Fruit fly (Drosophila melanogaster): ENCODE measurements around the gene Lim1.

Lim1 gene

dm6 chrX:8830087-8830486 is 24.5 kb upstream of the Lim1 start:
- TF ChIP-seq Hr4 (GFP tag; optimal IDR thresholded peaks at IDR 0.05) (no peak), CG32006 (GFP tag; optimal IDR thresholded peaks at IDR 0.05) (no peak), Eip78C (GFP tag) (peak; percentile 26), CG8319 (GFP tag; optimal IDR thresholded peaks at IDR 0.05) (no peak), CG6163 (GFP tag; IDR thresholded peaks at IDR 0.05) (0 out of 3 replicates have a peak, but pooled peaks have one; percentile 24), spab (GFP tag; optimal IDR thresholded peaks at IDR 0.05) (no peak), CG1621 (tag; optimal IDR thresholded peaks at IDR 0.05) (no peak), fd85E (GFP tag; optimal IDR thresholded peaks at IDR 0.05) (no peak), CG31627 (GFP tag; optimal IDR thresholded peaks at IDR 0.05) (no peak), vri (GFP tag; optimal IDR thresholded peaks at IDR 0.05) (no peak), Gug (GFP tag; IDR thresholded peaks at IDR 0.05) (no peak), Met (GFP tag; optimal IDR thresholded peaks at IDR 0.05) (no peak), eg (GFP tag; IDR thresholded peaks at IDR 0.05) (no peak), Sox14 (GFP tag; optimal IDR thresholded peaks at IDR 0.05) (no peak), CG10631 (GFP tag; optimal IDR thresholded peaks at IDR 0.05) (no peak), CG6276 (GFP tag; optimal IDR thresholded peaks at IDR 0.05) (no peak), achi (GFP tag; optimal IDR thresholded peaks at IDR 0.05) (no peak), topi (GFP tag; optimal IDR thresholded peaks at IDR 0.05) (no peak)

- TF ChIP-seq eg (GFP tag; IDR thresholded peaks at IDR 0.05) (no peak), CG16779 (tag; optimal IDR thresholded peaks at IDR 0.05) (no peak), CG7368 (GFP tag; optimal IDR thresholded peaks at IDR 0.05) (no peak), Hr4 (GFP tag; optimal IDR thresholded peaks at IDR 0.05) (no peak), Sox14 (GFP tag; optimal IDR thresholded peaks at IDR 0.05) (no peak), net (GFP tag; optimal IDR thresholded peaks at IDR 0.05) (no peak), pdm3 (GFP tag; optimal IDR thresholded peaks at IDR 0.05) (no peak), CG15336 (GFP tag; IDR thresholded peaks at IDR 0.05) (no peak), CG6276 (GFP tag; optimal IDR thresholded peaks at IDR 0.05) (no peak), Smox (GFP tag; optimal IDR thresholded peaks at IDR 0.05) (no peak), CG32006 (GFP tag; optimal IDR thresholded peaks at IDR 0.05) (no peak), CG3919 (GFP tag; optimal IDR thresholded peaks at IDR 0.05) (no peak), fd85E (GFP tag; optimal IDR thresholded peaks at IDR 0.05) (no peak), cyc (GFP tag; optimal IDR thresholded peaks at IDR 0.05) (no peak)
These were observed 23.8 kb upstream of the Lim1 start for dm6 chrX:8829396-8829795.

- TF ChIP-seq CG9139 (GFP tag; optimal IDR thresholded peaks at IDR 0.05), result peak; percentile 30
- TF ChIP-seq CG8119 (GFP tag; IDR thresholded peaks at IDR 0.05), result 0 out of 3 replicates have a peak, but pooled peaks have one; percentile 24
- no peak for TF ChIP-seq Sox102F (GFP tag; optimal IDR thresholded peaks at IDR 0.05)
- peak; percentile 29 to 38 for TF ChIP-seq ss (GFP tag; optimal IDR thresholded peaks at IDR 0.05)
- peak; percentile 15 for TF ChIP-seq svp (GFP tag)
- no peak for TF ChIP-seq Blimp-1 (GFP tag; optimal IDR thresholded peaks at IDR 0.05)
- peak; percentile 51; the same call in 2 of the 3 replicates for TF ChIP-seq CG6163 (GFP tag; IDR thresholded peaks at IDR 0.05)
These were observed 17.3 kb upstream of the Lim1 start for dm6 chrX:8822868-8823267.

dm6 chrX:8822294-8822693 is 16.7 kb upstream of the Lim1 start:
- TF ChIP-seq CG10631 (GFP tag; optimal IDR thresholded peaks at IDR 0.05), result peak; percentile 3
- no peak for TF ChIP-seq Blimp-1 (GFP tag; optimal IDR thresholded peaks at IDR 0.05)
- peak; percentile 32 for TF ChIP-seq achi (GFP tag; optimal IDR thresholded peaks at IDR 0.05)
- no peak for TF ChIP-seq spab (GFP tag; optimal IDR thresholded peaks at IDR 0.05)
- peak; percentile 54 for TF ChIP-seq svp (GFP tag)
- peak; percentile 77 for TF ChIP-seq CG6163 (GFP tag; IDR thresholded peaks at IDR 0.05)
- no peak for TF ChIP-seq CG16779 (tag; optimal IDR thresholded peaks at IDR 0.05)
- no peak for TF ChIP-seq Hr39 (GFP tag; optimal IDR thresholded peaks at IDR 0.05)
- TF ChIP-seq CG8119 (GFP tag; IDR thresholded peaks at IDR 0.05), result peak; percentile 67
- no peak for TF ChIP-seq CG4318 (GFP tag; optimal IDR thresholded peaks at IDR 0.05)
- peak; percentile 8 for TF ChIP-seq Eip75B (GFP tag; optimal IDR thresholded peaks at IDR 0.05)
- peak; percentile 9 for TF ChIP-seq Lpt (GFP tag; optimal IDR thresholded peaks at IDR 0.05)
- TF ChIP-seq CG6808 (GFP tag; optimal IDR thresholded peaks at IDR 0.05), result peak; percentile 8
- peak; percentile 27 for TF ChIP-seq CG3032 (tag; optimal IDR thresholded peaks at IDR 0.05)
- no peak for TF ChIP-seq CG31627 (GFP tag; optimal IDR thresholded peaks at IDR 0.05)
- TF ChIP-seq lz (GFP tag; optimal IDR thresholded peaks at IDR 0.05), result no peak
- peak; percentile 39 for TF ChIP-seq CG3919 (GFP tag; optimal IDR thresholded peaks at IDR 0.05)
- TF ChIP-seq salr (GFP tag; optimal IDR thresholded peaks at IDR 0.05), result no peak
- TF ChIP-seq dsx (GFP tag; optimal IDR thresholded peaks at IDR 0.05; ENCODE audit: poor library complexity, severe bottlenecking), result peak; percentile 63
- TF ChIP-seq CG32006 (GFP tag; optimal IDR thresholded peaks at IDR 0.05), result peak; percentile 6
- TF ChIP-seq Eip78C (GFP tag), result peak; percentile 89
- TF ChIP-seq CG11762 (GFP tag; optimal IDR thresholded peaks at IDR 0.05; ENCODE audit: insufficient read depth), result no peak
- peak; percentile 38 to 56 for TF ChIP-seq ss (GFP tag; optimal IDR thresholded peaks at IDR 0.05)
- TF ChIP-seq net (GFP tag; optimal IDR thresholded peaks at IDR 0.05), result no peak
- no peak for TF ChIP-seq topi (GFP tag; optimal IDR thresholded peaks at IDR 0.05)
- TF ChIP-seq CG7368 (GFP tag; optimal IDR thresholded peaks at IDR 0.05), result peak; percentile 8
- no peak for TF ChIP-seq acj6 (GFP tag; optimal IDR thresholded peaks at IDR 0.05)
- no peak for TF ChIP-seq vri (GFP tag; optimal IDR thresholded peaks at IDR 0.05)
- TF ChIP-seq esn (GFP tag; optimal IDR thresholded peaks at IDR 0.05), result no peak
